Worm (Caenorhabditis elegans): ENCODE data around the gene rps-21.
A peak's percentile ranks its signal among the peaks of the same experiment; 100 is the strongest.

Gene rps-21

DNA sequence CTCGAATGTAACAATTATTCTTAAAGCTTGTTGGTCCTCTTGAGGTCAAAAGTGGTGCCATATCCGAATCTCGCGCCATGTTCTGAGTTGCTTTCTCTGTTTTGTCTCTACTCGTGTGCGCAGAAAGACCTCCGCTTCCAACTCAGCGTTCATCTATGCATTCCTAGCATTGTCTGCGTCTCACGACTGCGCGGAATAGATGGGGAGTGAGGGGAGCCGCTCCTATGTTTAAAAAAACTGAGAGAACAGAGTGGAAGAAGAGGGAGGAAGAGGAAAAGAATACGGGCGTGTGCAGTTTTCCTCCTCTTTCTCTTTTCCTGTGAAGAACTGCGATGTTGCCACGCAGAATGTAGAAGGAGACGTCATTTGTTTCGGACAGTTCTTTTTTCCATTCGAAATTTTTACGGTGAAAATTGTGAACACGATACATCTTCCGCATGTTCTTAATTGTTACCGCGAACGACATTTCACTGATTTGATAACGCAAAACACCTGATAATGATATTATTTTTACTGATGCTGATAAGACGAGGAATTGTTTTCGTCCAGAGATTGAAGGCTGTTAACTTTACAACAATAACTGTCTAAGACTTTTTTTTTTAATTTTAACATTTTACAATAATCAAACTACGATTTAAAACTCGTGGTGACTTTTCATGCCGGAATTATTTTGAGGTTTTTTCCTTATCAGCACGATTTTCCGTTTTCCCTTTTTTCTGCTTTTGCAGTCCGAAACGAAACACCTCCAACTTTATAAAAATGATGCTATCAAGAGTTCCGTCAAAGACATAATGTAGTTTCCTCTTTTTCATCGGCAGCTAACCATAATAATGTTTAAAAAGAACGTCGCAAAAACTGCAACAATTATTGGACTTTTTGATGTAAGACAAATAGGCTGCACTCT lies 22.5 kb downstream of the rps-21 start (continued):
- TF ChIP-seq nhr-76 (tag; optimal IDR thresholded peaks at IDR 0.05) (no peak), lsy-2 (tag; optimal IDR thresholded peaks at IDR 0.05) (peak; percentile 12 to 63), mef-2 (tag; optimal IDR thresholded peaks at IDR 0.05) (no peak), elt-2 (tag; optimal IDR thresholded peaks at IDR 0.05) (peak; percentile 12), skn-1 (tag; optimal IDR thresholded peaks at IDR 0.05) (peak; percentile 51), tbx-2 (tag; optimal IDR thresholded peaks at IDR 0.05) (peak; percentile 36), xbp-1 (tag; optimal IDR thresholded peaks at IDR 0.05) (peak; percentile 24), dpl-1 (GFP tag; optimal IDR thresholded peaks at IDR 0.05) (peak in 2 of 3 experiments; percentile 16 to 49), swsn-7 (tag; optimal IDR thresholded peaks at IDR 0.05) (peak; percentile 32), zag-1 (tag; optimal IDR thresholded peaks at IDR 0.05) (no peak), mep-1 (tag; optimal IDR thresholded peaks at IDR 0.05) (peak; percentile 82), fkh-10 (GFP tag; optimal IDR thresholded peaks at IDR 0.05) (no peak), pag-3 (tag; optimal IDR thresholded peaks at IDR 0.05; ENCODE audit: borderline replicate concordance, insufficient read depth) (no peak), snpc-4 (tag; optimal IDR thresholded peaks at IDR 0.05) (peak; percentile 14), lin-15B (tag; optimal IDR thresholded peaks at IDR 0.05) (no peak), lir-3 (tag; optimal IDR thresholded peaks at IDR 0.05; ENCODE audit: poor library complexity) (no peak), efl-1 (optimal IDR thresholded peaks at IDR 0.05) (peak; percentile 61), efl-1 (GFP tag; optimal IDR thresholded peaks at IDR 0.05 in 1 of 2) (peak in 1 of 2 experiments; percentile 38), snu-23 (GFP tag; optimal IDR thresholded peaks at IDR 0.05) (peak; percentile 51)

ce11 chrIII:7165816-7166229 lies 23.6 kb downstream of the rps-21 start:
- TF ChIP-seq efl-1 (optimal IDR thresholded peaks at IDR 0.05) (peak; percentile 37 to 54), efl-1 (GFP tag; optimal IDR thresholded peaks at IDR 0.05 in 1 of 2) (peak; percentile 62 to 92), nhr-90 (tag; optimal IDR thresholded peaks at IDR 0.05; ENCODE audit: poor library complexity) (peak; percentile 17), hpl-2 (GFP tag; optimal IDR thresholded peaks at IDR 0.05) (no peak), zip-4 (GFP tag; optimal IDR thresholded peaks at IDR 0.05) (peak; percentile 5), egl-27 (tag; optimal IDR thresholded peaks at IDR 0.05) (peak in 1 of 2 experiments; percentile 23), skn-1 (tag; optimal IDR thresholded peaks at IDR 0.05) (peak; percentile 82), nhr-71 (tag; optimal IDR thresholded peaks at IDR 0.05) (peak; percentile 43), nhr-12 (tag; optimal IDR thresholded peaks at IDR 0.05) (no peak), dpl-1 (GFP tag; optimal IDR thresholded peaks at IDR 0.05) (peak; percentile 39 to 66 (median 52)), isw-1 (GFP tag; IDR thresholded peaks at IDR 0.05) (peak; percentile 17; the same call in 1 of the 2 replicates), lin-14 (GFP tag; optimal IDR thresholded peaks at IDR 0.05) (peak; percentile 68), fkh-8 (tag; optimal IDR thresholded peaks at IDR 0.05) (peak; percentile 3), blmp-1 (tag; optimal IDR thresholded peaks at IDR 0.05) (peak; percentile 53), mep-1 (tag; optimal IDR thresholded peaks at IDR 0.05) (peak; percentile 45), elt-2 (tag; optimal IDR thresholded peaks at IDR 0.05) (peak; percentile 83), lin-15B (tag; optimal IDR thresholded peaks at IDR 0.05) (peak; percentile 26), mdl-1 (tag; optimal IDR thresholded peaks at IDR 0.05) (peak in 1 of 2 experiments; percentile 11), sptf-1 (tag; optimal IDR thresholded peaks at IDR 0.05) (no peak), xbp-1 (tag; optimal IDR thresholded peaks at IDR 0.05) (peak; percentile 77), swsn-7 (tag; optimal IDR thresholded peaks at IDR 0.05) (peak; percentile 3), lin-35 (GFP tag; optimal IDR thresholded peaks at IDR 0.05) (peak; percentile 60 to 77), nhr-20 (tag; optimal IDR thresholded peaks at IDR 0.05) (peak; percentile 16), unc-130 (tag; optimal IDR thresholded peaks at IDR 0.05) (no peak), zag-1 (tag; optimal IDR thresholded peaks at IDR 0.05) (no peak), jun-1 (tag; optimal IDR thresholded peaks at IDR 0.05) (peak; percentile 10), egl-13 (tag; optimal IDR thresholded peaks at IDR 0.05) (no peak), lsy-2 (tag; optimal IDR thresholded peaks at IDR 0.05) (peak in 1 of 2 experiments; percentile 47), ceh-82 (tag; optimal IDR thresholded peaks at IDR 0.05) (peak in 1 of 3 experiments; percentile 57)
